Fruit fly (Drosophila melanogaster) whole organism, embryonic: ENCODE measurements around the gene NitFhit.

Experiments
- ATbp ChIP-seq: fragments of 200-800 bp; sonication (Bioruptor generic); optimal IDR thresholded peaks from 2 replicates; lab custom pipeline; 2017; ENCODE audit warnings: missing biosample characterization, mild to moderate bottlenecking, missing genetic modification characterization, missing genetic modification reagents
- Bdp1 ChIP-seq: fragments of 200-800 bp; sonication (Bioruptor generic); optimal IDR thresholded peaks from 3 replicates; lab custom pipeline; 2016; ENCODE audit warnings: missing biosample characterization, missing genetic modification characterization
- Bgb ChIP-seq: fragments of 200-800 bp; sonication (Bioruptor generic); IDR thresholded peaks from 2 replicates; pipeline ENCODE4 v1.3.6; 2022; ENCODE audit warnings: missing biosample characterization, missing genetic modification characterization; ENCODE audit not compliant: partially characterized antibody
- CG10209 ChIP-seq: fragments of 200-800 bp; sonication (Bioruptor generic); optimal IDR thresholded peaks from 3 replicates; lab custom pipeline; 2017; ENCODE audit warnings: missing biosample characterization, mild to moderate bottlenecking, missing genetic modification characterization, missing genetic modification reagents
- CG10979 ChIP-seq: fragments of 200-800 bp; sonication (Bioruptor generic); optimal IDR thresholded peaks from 2 replicates; lab custom pipeline; 2018; ENCODE audit warnings: missing biosample characterization, mild to moderate bottlenecking, missing genetic modification characterization, moderate library complexity
- CG11093 ChIP-seq: fragments of 200-800 bp; sonication (Bioruptor generic); IDR thresholded peaks from 3 replicates; pipeline ENCODE4 v1.3.6; 2022; ENCODE audit warnings: missing biosample characterization, missing genetic modification characterization
- CG12155 ChIP-seq: fragments of 200-800 bp; sonication (Bioruptor generic); optimal IDR thresholded peaks from 3 replicates; lab custom pipeline; 2016; ENCODE audit warnings: missing biosample characterization, missing genetic modification characterization
- CG12236 ChIP-seq: fragments of 200-800 bp; sonication (Bioruptor generic); optimal IDR thresholded peaks from 2 replicates; lab custom pipeline; 2016; ENCODE audit warnings: missing biosample characterization, missing genetic modification characterization
- CG13287 ChIP-seq: fragments of 200-800 bp; sonication (Bioruptor generic); IDR thresholded peaks from 2 replicates; pipeline ENCODE4 v1.3.6; 2022; ENCODE audit warnings: missing biosample characterization, missing genetic modification characterization; ENCODE audit not compliant: partially characterized antibody
- CG14050 ChIP-seq: fragments of 200-800 bp; sonication (Bioruptor generic); IDR thresholded peaks from 3 replicates; pipeline ENCODE4 v1.3.6; 2022; ENCODE audit warnings: missing biosample characterization, missing genetic modification characterization
- CG1529 ChIP-seq: fragments of 200-800 bp; sonication (Bioruptor generic); optimal IDR thresholded peaks from 3 replicates; lab custom pipeline; 2018; ENCODE audit warnings: missing biosample characterization, missing genetic modification characterization
- CG15601 ChIP-seq: fragments of 200-800 bp; sonication (Bioruptor generic); optimal IDR thresholded peaks from 3 replicates; lab custom pipeline; 2019; ENCODE audit warnings: missing biosample characterization, mild to moderate bottlenecking, missing genetic modification characterization, moderate library complexity
- CG17385 ChIP-seq: fragments of 200-800 bp; sonication (Bioruptor generic); optimal IDR thresholded peaks from 3 replicates; lab custom pipeline; 2018; ENCODE audit warnings: missing biosample characterization, mild to moderate bottlenecking, missing genetic modification characterization
- CG18764 ChIP-seq: fragments of 200-800 bp; sonication (Bioruptor generic); optimal IDR thresholded peaks from 3 replicates; lab custom pipeline; 2016; ENCODE audit warnings: missing biosample characterization, missing genetic modification characterization
- CG2129 ChIP-seq: fragments of 200-800 bp; sonication (Bioruptor generic); IDR thresholded peaks from 2 replicates; pipeline ENCODE4 v1.3.6; 2022; ENCODE audit warnings: missing biosample characterization, missing genetic modification characterization; ENCODE audit not compliant: partially characterized antibody
- CG31224 ChIP-seq: fragments of 200-800 bp; sonication (Bioruptor generic); IDR thresholded peaks from 2 replicates; pipeline ENCODE4 v1.3.6; 2022; ENCODE audit warnings: missing biosample characterization, missing genetic modification characterization
- CG33213 ChIP-seq: fragments of 200-800 bp; sonication (Bioruptor generic); optimal IDR thresholded peaks from 3 replicates; lab custom pipeline; 2016; ENCODE audit warnings: missing biosample characterization, missing genetic modification characterization
- CG34224 ChIP-seq: fragments of 200-800 bp; sonication (Bioruptor generic); IDR thresholded peaks from 3 replicates; pipeline ENCODE4 v1.3.6; 2022; ENCODE audit warnings: missing biosample characterization, missing genetic modification characterization; ENCODE audit not compliant: partially characterized antibody
- CG4282 ChIP-seq: fragments of 200-800 bp; sonication (Bioruptor generic); optimal IDR thresholded peaks from 2 replicates; lab custom pipeline; 2016; ENCODE audit warnings: missing biosample characterization, missing genetic modification characterization
- CG8359 ChIP-seq: fragments of 200-800 bp; sonication (Bioruptor generic); optimal IDR thresholded peaks from 2 replicates; lab custom pipeline; 2017; ENCODE audit warnings: missing biosample characterization, mild to moderate bottlenecking, missing genetic modification characterization, borderline replicate concordance
- CG8478 ChIP-seq: fragments of >200 bp; optimal IDR thresholded peaks from 2 replicates; lab custom pipeline; 2018
- CG8944 ChIP-seq: fragments of 200-800 bp; sonication (Bioruptor generic); optimal IDR thresholded peaks from 3 replicates; lab custom pipeline; 2016; ENCODE audit warnings: missing biosample characterization, missing genetic modification characterization
- Chrac-16 ChIP-seq: fragments of 200-800 bp; sonication (Bioruptor generic); optimal IDR thresholded peaks from 3 replicates; lab custom pipeline; 2016; ENCODE audit warnings: missing biosample characterization, missing genetic modification characterization
- CrebB ChIP-seq: fragments of 200-800 bp; sonication (Bioruptor generic); optimal IDR thresholded peaks from 3 replicates; lab custom pipeline; 2018; ENCODE audit warnings: missing biosample characterization, mild to moderate bottlenecking, missing genetic modification characterization
- Dip2 ChIP-seq: fragments of 200-800 bp; sonication (Bioruptor generic); IDR thresholded peaks from 2 replicates; pipeline ENCODE4 v1.3.6; 2022; ENCODE audit warnings: missing biosample characterization, missing genetic modification characterization
- Eip74EF ChIP-seq, 2 experiments: fragments of 200-800 bp in 1 of 2; fragments of >200 bp in 1 of 2; sonication (Bioruptor generic) in 1 of 2; optimal IDR thresholded peaks; 2 replicates each; lab custom pipeline; 2017 to 2019; ENCODE audit warnings: missing biosample characterization in 2 of 2, missing genetic modification characterization in 2 of 2, mild to moderate bottlenecking in 1 of 2, moderate library complexity in 1 of 2
- Ets65A ChIP-seq: fragments of 200-800 bp; sonication (Bioruptor generic); peaks from one replicate; lab custom pipeline; 2016; ENCODE audit warnings: missing biosample characterization, missing genetic modification characterization
- Fer3 ChIP-seq: fragments of 200-800 bp; sonication (Bioruptor generic); optimal IDR thresholded peaks from 2 replicates; lab custom pipeline; 2018; ENCODE audit warnings: missing biosample characterization, mild to moderate bottlenecking, missing genetic modification characterization, moderate library complexity
- Gug ChIP-seq: fragments of 200-800 bp; sonication (Bioruptor generic); IDR thresholded peaks from 4 replicates; pipeline ENCODE4 v1.3.6; 2022; ENCODE audit warnings: missing biosample characterization, missing genetic modification characterization
- Hmx ChIP-seq: fragments of 200-800 bp; sonication (Bioruptor generic); optimal IDR thresholded peaks from 2 replicates; lab custom pipeline; 2016; ENCODE audit warnings: missing biosample characterization, missing genetic modification characterization
- Max ChIP-seq: fragments of 200-800 bp; sonication (Bioruptor generic); optimal IDR thresholded peaks from 2 replicates; lab custom pipeline; 2016; ENCODE audit warnings: missing biosample characterization, mild to moderate bottlenecking, missing genetic modification characterization
- NC2α ChIP-seq: fragments of 200-800 bp; sonication (Bioruptor generic); optimal IDR thresholded peaks from 2 replicates; lab custom pipeline; 2016; ENCODE audit warnings: missing biosample characterization, missing genetic modification characterization
- Nf-YB ChIP-seq: fragments of 200-800 bp; sonication (Bioruptor generic); optimal IDR thresholded peaks from 3 replicates; lab custom pipeline; 2019; ENCODE audit warnings: missing biosample characterization, mild to moderate bottlenecking, missing genetic modification characterization, moderate library complexity
- Rx ChIP-seq: fragments of 200-800 bp; sonication (Bioruptor generic); IDR thresholded peaks from 2 replicates; pipeline ENCODE4 v1.3.6; 2022; ENCODE audit warnings: missing biosample characterization, missing genetic modification characterization
- Six4 ChIP-seq: fragments of 200-800 bp; sonication (Bioruptor generic); optimal IDR thresholded peaks from 2 replicates; lab custom pipeline; 2016; ENCODE audit warnings: missing biosample characterization, missing genetic modification characterization
- al ChIP-seq: fragments of 200-800 bp; sonication (Bioruptor generic); IDR thresholded peaks from 2 replicates; pipeline ENCODE4 v1.3.6; 2022; ENCODE audit warnings: missing biosample characterization, missing genetic modification characterization
- ash1 ChIP-seq: fragments of 200-800 bp; sonication (Bioruptor generic); optimal IDR thresholded peaks from 2 replicates; lab custom pipeline; 2018; ENCODE audit warnings: missing biosample characterization, mild to moderate bottlenecking, missing genetic modification characterization
- bsh ChIP-seq, 2 experiments: fragments of 200-800 bp; sonication (Bioruptor generic); optimal IDR thresholded peaks; 2 replicates each; lab custom pipeline; 2017 to 2018; ENCODE audit warnings: mild to moderate bottlenecking in 2 of 2, missing biosample characterization in 2 of 2, missing genetic modification characterization in 2 of 2, moderate library complexity in 1 of 2
- dmrt11E ChIP-seq: fragments of 200-800 bp; sonication (Bioruptor generic); optimal IDR thresholded peaks from 3 replicates; lab custom pipeline; 2018; ENCODE audit warnings: missing biosample characterization, mild to moderate bottlenecking, missing genetic modification characterization, moderate library complexity
- hkb ChIP-seq, 2 experiments: fragments of 200-800 bp in 1 of 2; fragments of >200 bp in 1 of 2; sonication (Bioruptor generic) in 1 of 2; IDR thresholded peaks in 1 of 2; optimal IDR thresholded peaks in 1 of 2; 2 replicates each; pipeline versions ENCODE4 v1.3.6 to Lab custom; 2017 to 2022; ENCODE audit warnings: missing biosample characterization in 1 of 2, missing genetic modification characterization in 1 of 2
- insv ChIP-seq, 2 experiments: fragments of 200-800 bp; sonication (Bioruptor generic); optimal IDR thresholded peaks; 3 replicates each; lab custom pipeline; 2016 to 2018; ENCODE audit warnings: missing biosample characterization in 2 of 2, missing genetic modification characterization in 2 of 2
- jigr1 ChIP-seq: fragments of 200-800 bp; sonication (Bioruptor generic); IDR thresholded peaks from 3 replicates; pipeline ENCODE4 v1.3.6; 2022; ENCODE audit warnings: missing biosample characterization, missing genetic modification characterization
- kah ChIP-seq: fragments of 200-800 bp; sonication (Bioruptor generic); optimal IDR thresholded peaks from 2 replicates; lab custom pipeline; 2018; ENCODE audit warnings: missing biosample characterization, mild to moderate bottlenecking, missing genetic modification characterization
- nmo ChIP-seq: fragments of 200-800 bp; sonication (Bioruptor generic); optimal IDR thresholded peaks from 2 replicates; lab custom pipeline; 2018; ENCODE audit warnings: missing biosample characterization, mild to moderate bottlenecking, missing genetic modification characterization, moderate library complexity
- otp ChIP-seq: fragments of 200-800 bp; sonication (Bioruptor generic); IDR thresholded peaks from 3 replicates; pipeline ENCODE4, ENCODE4 v1.3.6; 2022; ENCODE audit warnings: missing biosample characterization, missing genetic modification characterization
- sens-2 ChIP-seq: fragments of 200-800 bp; sonication (Bioruptor generic); IDR thresholded peaks from 2 replicates; pipeline ENCODE4 v1.3.6; 2022; ENCODE audit warnings: missing biosample characterization, missing genetic modification characterization
- ssp ChIP-seq: fragments of 200-800 bp; sonication (Bioruptor generic); IDR thresholded peaks from 2 replicates; pipeline ENCODE4 v1.3.6; 2022; ENCODE audit warnings: missing biosample characterization, missing genetic modification characterization
- stwl ChIP-seq: fragments of 200-800 bp; sonication (Bioruptor generic); optimal IDR thresholded peaks from 3 replicates; lab custom pipeline; 2018; ENCODE audit warnings: missing biosample characterization, mild to moderate bottlenecking, missing genetic modification characterization, moderate library complexity
- tup ChIP-seq: fragments of 200-800 bp; sonication (Bioruptor generic); optimal IDR thresholded peaks from 2 replicates; lab custom pipeline; 2016; ENCODE audit warnings: missing biosample characterization, mild to moderate bottlenecking, missing genetic modification characterization, moderate library complexity
- zf30C ChIP-seq: fragments of 200-800 bp; sonication (Bioruptor generic); optimal IDR thresholded peaks from 3 replicates; lab custom pipeline; 2018; ENCODE audit warnings: missing biosample characterization, mild to moderate bottlenecking, missing genetic modification characterization

Gene NitFhit

dm6 chr3L:184251-184650 is 19.3 kb upstream of the NitFhit start, which contains the start of the genes CG34140, Mkp and Mtch (continued):
- TF ChIP-seq CG1529 (GFP tag; lab: Kevin White, UChicago) = no peak
- peak; percentile 73 for TF ChIP-seq al
- no peak for TF ChIP-seq Hmx (GFP tag; lab: Kevin White, UChicago)
- TF ChIP-seq CG12155 = peak; percentile 86
- peak; percentile 69 for TF ChIP-seq Six4 (GFP tag; lab: Kevin White, UChicago)
- TF ChIP-seq CG14050 (GFP tag; lab: Robert Waterston, UW) = peak; percentile 70; the same call in 2 of the 3 replicates
- TF ChIP-seq CG10209 (GFP tag; lab: Kevin White, UChicago) = no peak
- peak; percentile 64 for TF ChIP-seq Nf-YB (GFP tag; lab: Kevin White, UChicago)
- TF ChIP-seq CG12236 = peak; percentile 63
- TF ChIP-seq insv (GFP tag; optimal IDR thresholded peaks at IDR 0.05; lab: Kevin White, UChicago) = peak in 1 of 2 experiments; percentile 27
- TF ChIP-seq CG8359 (GFP tag; lab: Kevin White, UChicago) = no peak
- TF ChIP-seq CG8478 (lab: Kevin White, UChicago) = no peak
- TF ChIP-seq sens-2 = 0 out of 2 replicates have a peak, but pooled peaks have one; percentile 21
- peak; percentile 67 for TF ChIP-seq stwl (tag; lab: Kevin White, UChicago)
- peak; percentile 94 for TF ChIP-seq CG34224 (GFP tag; lab: Robert Waterston, UW)
- TF ChIP-seq tup = peak; percentile 84
- no peak for TF ChIP-seq zf30C
- no peak for TF ChIP-seq ATbp (GFP tag; lab: Kevin White, UChicago)
- peak; percentile 76 for TF ChIP-seq Rx (GFP tag; lab: Robert Waterston, UW)
- peak; percentile 85 for TF ChIP-seq Bdp1
- peak; percentile 99 for TF ChIP-seq CG13287 (GFP tag; lab: Robert Waterston, UW)
- no peak for TF ChIP-seq CrebB (tag; lab: Kevin White, UChicago)
- TF ChIP-seq hkb (optimal IDR thresholded peaks at IDR 0.05; lab: Kevin White, UChicago) = peak; percentile 88
- peak; percentile 85 for TF ChIP-seq hkb (GFP tag; IDR thresholded peaks at IDR 0.05; lab: Robert Waterston, UW)
- TF ChIP-seq Eip74EF (GFP tag; optimal IDR thresholded peaks at IDR 0.05; lab: Kevin White, UChicago) = no peak
- TF ChIP-seq ssp = peak; percentile 71
- peak; percentile 94 for TF ChIP-seq nmo (GFP tag; lab: Kevin White, UChicago)
- TF ChIP-seq CG2129 (GFP tag; lab: Robert Waterston, UW) = peak; percentile 97
- peak; percentile 74 for TF ChIP-seq CG17385 (GFP tag; lab: Kevin White, UChicago)
- peak; percentile 76 for TF ChIP-seq CG10979
- peak; percentile 9 for TF ChIP-seq ash1 (GFP tag; lab: Kevin White, UChicago)
- TF ChIP-seq Chrac-16 (GFP tag; lab: Kevin White, UChicago) = peak; percentile 87
- no peak for TF ChIP-seq Dip2 (GFP tag; lab: Robert Waterston, UW)
- TF ChIP-seq dmrt11E (tag; lab: Kevin White, UChicago) = peak; percentile 80
- peak; percentile 71 for TF ChIP-seq CG31224
- peak; percentile 33; the same call in 1 of the 3 replicates for TF ChIP-seq CG11093 (GFP tag; lab: Robert Waterston, UW)
- peak; percentile 71 for TF ChIP-seq CG4282 (GFP tag; lab: Kevin White, UChicago)
- TF ChIP-seq NC2α = peak; percentile 65
- TF ChIP-seq Ets65A (GFP tag; lab: Kevin White, UChicago) = peak; percentile 99
- peak in 1 of 2 experiments; percentile 83 for TF ChIP-seq bsh (GFP tag; optimal IDR thresholded peaks at IDR 0.05; lab: Kevin White, UChicago)
- TF ChIP-seq Max = peak; percentile 88
- TF ChIP-seq CG18764 (GFP tag; lab: Kevin White, UChicago) = peak; percentile 72
- no peak for TF ChIP-seq jigr1 (GFP tag; lab: Robert Waterston, UW)
- peak; percentile 89 for TF ChIP-seq CG8944 (GFP tag; lab: Kevin White, UChicago)
- peak; percentile 49; the same call in 1 of the 3 replicates for TF ChIP-seq otp
- peak; percentile 83 for TF ChIP-seq kah (GFP tag; lab: Kevin White, UChicago)
- TF ChIP-seq Bgb (GFP tag; lab: Robert Waterston, UW) = peak; percentile 89
- peak; percentile 79 for TF ChIP-seq CG15601 (tag; lab: Kevin White, UChicago)
- peak; percentile 92 for TF ChIP-seq CG33213
- peak; percentile 83 for TF ChIP-seq Gug (GFP tag; lab: Robert Waterston, UW)
- TF ChIP-seq Fer3 (tag; lab: Kevin White, UChicago) = no peak
